Fruit fly (Drosophila melanogaster): ENCODE results near the gene ph-p.
A peak's percentile ranks its signal among the peaks of the same experiment; 100 is the strongest.

DNA sequence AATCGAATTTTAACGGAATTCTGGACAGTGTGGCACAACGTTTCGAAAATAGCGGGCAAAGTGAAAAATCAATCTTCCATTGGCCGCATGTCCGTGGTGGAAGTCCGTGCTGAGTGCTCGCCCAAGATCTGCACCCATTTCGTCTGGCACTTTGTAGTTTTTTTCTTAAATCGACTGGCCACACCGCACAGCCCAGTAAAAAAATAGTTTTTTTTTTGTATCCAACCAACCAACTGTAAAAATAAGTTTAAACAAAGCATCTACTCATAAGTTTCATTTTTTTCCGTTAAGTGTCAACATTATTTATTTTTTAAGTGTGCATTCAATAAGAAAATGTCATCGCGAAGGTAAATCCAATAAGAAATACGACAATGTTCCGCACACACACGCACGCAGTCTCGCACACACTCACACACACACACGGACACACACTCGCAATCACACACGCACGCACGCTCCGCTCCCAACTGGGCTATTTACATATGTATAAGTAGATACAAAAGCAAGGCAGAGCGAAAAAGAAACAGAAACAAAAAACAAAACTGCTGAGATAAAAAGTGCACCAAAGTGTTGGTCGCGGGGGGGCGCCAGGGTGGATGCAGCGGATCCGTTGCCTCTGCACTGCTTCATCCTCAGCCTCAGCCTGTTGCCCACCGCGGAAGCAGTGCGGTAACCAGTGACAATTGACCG, 44.0 kb downstream of the ph-p start, which contains the start of gene csw:
- TF ChIP-seq EcR (GFP tag; optimal IDR thresholded peaks at IDR 0.05): no peak
- no peak for TF ChIP-seq usp (GFP tag; optimal IDR thresholded peaks at IDR 0.05)
- peak; percentile 15 for TF ChIP-seq CG8478 (optimal IDR thresholded peaks at IDR 0.05)
- TF ChIP-seq pan (optimal IDR thresholded peaks at IDR 0.05): no peak
- TF ChIP-seq Dll (optimal IDR thresholded peaks at IDR 0.05): no peak
- no peak for TF ChIP-seq psq (optimal IDR thresholded peaks at IDR 0.05)

Measured in whole organism.